Fruit fly (Drosophila melanogaster): Measurements from ENCODE around the gene Cpr78Cc.
A peak's percentile ranks its signal among the peaks of the same experiment; 100 is the strongest.

dm6 chr3L:21276296-21277257, 23.8 kb upstream of the Cpr78Cc start:
- TF ChIP-seq CG12605 (GFP tag; IDR thresholded peaks at IDR 0.05) (0 out of 2 replicates have a peak, but pooled peaks have one; percentile 18), CG13204 (GFP tag; optimal IDR thresholded peaks at IDR 0.05) (no peak), CG15710 (tag; optimal IDR thresholded peaks at IDR 0.05) (peak; percentile 5)

Data from whole organism, pupa.